Fruit fly (Drosophila melanogaster) whole organism, embryonic: ENCODE results near the gene Atac2.

Experiments
- B-H2 ChIP-seq: fragments of 200-800 bp; sonication (Bioruptor generic); optimal IDR thresholded peaks from 2 replicates; lab custom pipeline; 2018; ENCODE audit warnings: missing biosample characterization, mild to moderate bottlenecking, missing genetic modification characterization
- CG10565 ChIP-seq: fragments of 200-800 bp; sonication (Bioruptor generic); optimal IDR thresholded peaks from 3 replicates; lab custom pipeline; 2016; ENCODE audit warnings: missing biosample characterization, mild to moderate bottlenecking, missing genetic modification characterization
- CG11398 ChIP-seq: fragments of 200-800 bp; sonication (Bioruptor generic); optimal IDR thresholded peaks from 2 replicates; lab custom pipeline; 2016; ENCODE audit warnings: missing biosample characterization, missing genetic modification characterization
- CG14667 ChIP-seq: fragments of 200-800 bp; sonication (Bioruptor generic); IDR thresholded peaks from 2 replicates; pipeline ENCODE4 v1.3.6; 2022; ENCODE audit warnings: missing biosample characterization, missing genetic modification characterization
- CG14710 ChIP-seq: fragments of 200-800 bp; sonication (Bioruptor generic); optimal IDR thresholded peaks from 3 replicates; lab custom pipeline; 2019; ENCODE audit warnings: missing biosample characterization, mild to moderate bottlenecking, missing genetic modification characterization, moderate library complexity
- CG15479 ChIP-seq: fragments of 200-800 bp; sonication (Bioruptor generic); optimal IDR thresholded peaks from 3 replicates; lab custom pipeline; 2019; ENCODE audit warnings: missing biosample characterization, mild to moderate bottlenecking, missing genetic modification characterization, moderate library complexity
- CG1647 ChIP-seq: fragments of 200-800 bp; sonication (Bioruptor generic); optimal IDR thresholded peaks from 3 replicates; lab custom pipeline; 2016; ENCODE audit warnings: missing biosample characterization, missing genetic modification characterization
- CG17359 ChIP-seq: fragments of 200-800 bp; sonication (Bioruptor generic); optimal IDR thresholded peaks from 3 replicates; lab custom pipeline; 2018; ENCODE audit warnings: missing biosample characterization, mild to moderate bottlenecking, missing genetic modification characterization, moderate library complexity
- CG17802 ChIP-seq: fragments of 200-800 bp; sonication (Bioruptor generic); optimal IDR thresholded peaks from 2 replicates; lab custom pipeline; 2018; ENCODE audit warnings: missing biosample characterization, mild to moderate bottlenecking, missing genetic modification characterization, moderate library complexity
- CG1832 ChIP-seq: fragments of 200-800 bp; sonication (Bioruptor generic); optimal IDR thresholded peaks from 2 replicates; lab custom pipeline; 2017; ENCODE audit warnings: missing biosample characterization, mild to moderate bottlenecking, missing genetic modification characterization, inconsistent platforms
- CG2678 ChIP-seq: fragments of 200-800 bp; sonication (Bioruptor generic); optimal IDR thresholded peaks from 3 replicates; lab custom pipeline; 2019; ENCODE audit warnings: missing biosample characterization, mild to moderate bottlenecking, missing genetic modification characterization, moderate library complexity
- CG34376 ChIP-seq: fragments of 200-800 bp; sonication (Bioruptor generic); optimal IDR thresholded peaks from 2 replicates; lab custom pipeline; 2018; ENCODE audit warnings: missing biosample characterization, mild to moderate bottlenecking, missing genetic modification characterization
- CG4328 ChIP-seq: fragments of 200-800 bp; sonication (Bioruptor generic); optimal IDR thresholded peaks from 3 replicates; lab custom pipeline; 2017; ENCODE audit warnings: missing biosample characterization, missing genetic modification reagents, missing genetic modification characterization
- CG4707 ChIP-seq: fragments of 200-800 bp; sonication (Bioruptor generic); optimal IDR thresholded peaks from 2 replicates; lab custom pipeline; 2018; ENCODE audit warnings: missing biosample characterization, mild to moderate bottlenecking, missing genetic modification characterization, moderate library complexity
- CG5953 ChIP-seq: fragments of 200-800 bp; sonication (Bioruptor generic); IDR thresholded peaks from 2 replicates; pipeline ENCODE4 v1.3.6; 2022; ENCODE audit warnings: missing biosample characterization, missing genetic modification characterization
- Camta ChIP-seq: fragments of 200-800 bp; sonication (Bioruptor generic); optimal IDR thresholded peaks from 2 replicates; lab custom pipeline; 2016; ENCODE audit warnings: missing biosample characterization, missing genetic modification characterization
- D ChIP-seq, 2 experiments: fragments of 200-800 bp in 1 of 2; fragments of >200 bp in 1 of 2; sonication (Bioruptor generic) in 1 of 2; optimal IDR thresholded peaks; 2 replicates in 1 of 2; 3 replicates in 1 of 2; lab custom pipeline; 2017; ENCODE audit warnings: mild to moderate bottlenecking in 1 of 2, missing biosample characterization in 1 of 2, missing genetic modification characterization in 1 of 2, missing genetic modification reagents in 1 of 2
- Deaf1 ChIP-seq: fragments of 200-800 bp; optimal IDR thresholded peaks from 3 replicates; lab custom pipeline; 2019; ENCODE audit warnings: missing biosample characterization, mild to moderate bottlenecking, missing genetic modification characterization, moderate library complexity
- HmgZ ChIP-seq: fragments of 200-800 bp; sonication (Bioruptor generic); optimal IDR thresholded peaks from 2 replicates; lab custom pipeline; 2018; ENCODE audit warnings: missing biosample characterization, mild to moderate bottlenecking, missing genetic modification characterization
- Hmx ChIP-seq: fragments of 200-800 bp; sonication (Bioruptor generic); optimal IDR thresholded peaks from 2 replicates; lab custom pipeline; 2016; ENCODE audit warnings: missing biosample characterization, missing genetic modification characterization
- Nf-YB ChIP-seq: fragments of 200-800 bp; sonication (Bioruptor generic); optimal IDR thresholded peaks from 3 replicates; lab custom pipeline; 2019; ENCODE audit warnings: missing biosample characterization, mild to moderate bottlenecking, missing genetic modification characterization, moderate library complexity
- Pdp1 ChIP-seq, 2 experiments: fragments of 200-800 bp; sonication (Bioruptor generic); optimal IDR thresholded peaks; 3 replicates each; lab custom pipeline; 2016; ENCODE audit warnings: missing biosample characterization in 2 of 2, missing genetic modification characterization in 2 of 2, mild to moderate bottlenecking in 1 of 2, moderate library complexity in 1 of 2
- ap ChIP-seq: fragments of 200-800 bp; sonication (Bioruptor generic); IDR thresholded peaks from 2 replicates; pipeline ENCODE4 v1.3.6; 2022; ENCODE audit warnings: missing biosample characterization, missing genetic modification characterization
- cad ChIP-seq: fragments of >200 bp; optimal IDR thresholded peaks from 2 replicates; lab custom pipeline; 2017; ENCODE audit warnings: missing biosample characterization, missing genetic modification characterization
- cg ChIP-seq: fragments of 200-800 bp; sonication (Bioruptor generic); optimal IDR thresholded peaks from 3 replicates; lab custom pipeline; 2019; ENCODE audit warnings: missing biosample characterization, mild to moderate bottlenecking, missing genetic modification characterization, moderate library complexity
- disco-r ChIP-seq: fragments of 200-800 bp; sonication (Bioruptor generic); optimal IDR thresholded peaks from 2 replicates; lab custom pipeline; 2016; ENCODE audit warnings: missing biosample characterization, missing genetic modification characterization
- dpn ChIP-seq, 2 experiments: fragments of 200-800 bp; sonication (Bioruptor generic); optimal IDR thresholded peaks; 3 replicates each; lab custom pipeline; 2016; ENCODE audit warnings: missing biosample characterization in 2 of 2, missing genetic modification characterization in 2 of 2
- fd3F ChIP-seq: fragments of 200-800 bp; sonication (Bioruptor generic); optimal IDR thresholded peaks from 2 replicates; lab custom pipeline; 2018; ENCODE audit warnings: missing biosample characterization, mild to moderate bottlenecking, missing genetic modification characterization, moderate library complexity
- fd64A ChIP-seq: fragments of 200-800 bp; sonication (Bioruptor generic); optimal IDR thresholded peaks from 3 replicates; lab custom pipeline; 2018; ENCODE audit warnings: missing biosample characterization, mild to moderate bottlenecking, missing genetic modification characterization
- hb ChIP-seq: fragments of 200-800 bp; sonication (Bioruptor generic); IDR thresholded peaks from 3 replicates; pipeline ENCODE4 v1.3.6; 2022; ENCODE audit warnings: missing biosample characterization, missing genetic modification characterization; ENCODE audit not compliant: partially characterized antibody
- insv ChIP-seq, 2 experiments: fragments of 200-800 bp; sonication (Bioruptor generic); optimal IDR thresholded peaks; 3 replicates each; lab custom pipeline; 2016 to 2018; ENCODE audit warnings: missing biosample characterization in 2 of 2, missing genetic modification characterization in 2 of 2
- tll ChIP-seq, 2 experiments: fragments of 200-800 bp in 1 of 2; fragments of >200 bp in 1 of 2; sonication (Bioruptor generic) in 1 of 2; optimal IDR thresholded peaks; 2 replicates each; lab custom pipeline; 2017 to 2019; ENCODE audit warnings: missing biosample characterization in 2 of 2, missing genetic modification characterization in 2 of 2, mild to moderate bottlenecking in 1 of 2, moderate library complexity in 1 of 2
- unpg ChIP-seq: fragments of 200-800 bp; sonication (Bioruptor generic); optimal IDR thresholded peaks from 3 replicates; lab custom pipeline; 2018; ENCODE audit warnings: missing biosample characterization, mild to moderate bottlenecking, missing genetic modification characterization, moderate library complexity
- wek ChIP-seq: fragments of 200-800 bp; sonication (Bioruptor generic); optimal IDR thresholded peaks from 3 replicates; lab custom pipeline; 2018; ENCODE audit warnings: missing biosample characterization, mild to moderate bottlenecking, missing genetic modification characterization, moderate library complexity
- zen ChIP-seq: fragments of 200-800 bp; sonication (Bioruptor generic); optimal IDR thresholded peaks from 3 replicates; lab custom pipeline; 2018; ENCODE audit warnings: missing biosample characterization, mild to moderate bottlenecking, missing genetic modification characterization, moderate library complexity
- zf30C ChIP-seq: fragments of 200-800 bp; sonication (Bioruptor generic); optimal IDR thresholded peaks from 3 replicates; lab custom pipeline; 2018; ENCODE audit warnings: missing biosample characterization, mild to moderate bottlenecking, missing genetic modification characterization

The Atac2 gene

DNA sequence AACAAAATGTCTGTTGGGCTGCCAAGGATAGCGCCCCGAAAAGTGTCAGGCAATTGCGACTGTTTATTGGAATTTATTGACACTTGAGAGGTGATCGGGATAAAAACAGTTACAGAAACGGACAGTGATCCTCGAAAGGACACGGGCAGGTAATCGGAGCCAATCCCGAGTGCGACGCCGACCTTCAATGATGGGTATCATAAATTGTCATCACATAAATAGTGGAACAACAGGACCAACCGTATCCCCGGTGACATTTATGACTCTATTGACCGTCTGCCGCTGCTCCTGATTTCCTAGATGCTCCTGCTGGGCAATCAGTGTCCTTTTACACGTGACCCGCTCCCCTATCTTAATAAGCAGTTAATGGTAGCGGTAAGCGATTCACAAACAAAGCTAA is 12.9 kb downstream of the Atac2 start (continued):
- TF ChIP-seq Deaf1 (no peak), CG14710 (no peak)

DNA sequence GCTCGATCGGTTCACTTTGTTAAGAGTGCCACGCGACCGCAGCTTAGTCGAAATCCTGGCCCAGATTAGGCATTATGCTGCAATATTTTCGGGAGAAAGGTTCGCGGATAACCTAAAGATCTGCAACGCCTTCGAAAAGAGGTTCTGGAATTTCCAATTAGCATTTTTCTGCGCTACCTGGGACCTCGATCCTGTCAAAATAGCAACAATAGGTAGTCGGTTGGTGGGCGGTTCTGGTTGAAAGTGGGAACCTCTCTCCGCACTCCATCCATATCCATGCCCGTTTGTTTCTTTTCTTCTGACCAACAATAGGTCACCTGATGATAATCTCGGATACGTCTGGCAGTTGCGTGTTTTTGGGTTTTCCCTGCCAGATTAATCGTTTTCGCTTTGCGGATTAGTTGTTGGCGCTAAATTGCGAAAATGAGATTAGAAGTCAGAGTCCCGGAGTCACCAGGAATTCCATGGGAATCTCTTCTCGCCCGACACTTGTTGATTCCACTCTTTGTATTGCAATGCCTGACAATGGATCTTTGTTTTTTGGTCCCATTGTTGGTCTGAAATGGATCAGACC is 13.8 kb downstream of the Atac2 start:
- TF ChIP-seq CG11398 (GFP tag; lab: Kevin White, UChicago), result no peak
- no peak for TF ChIP-seq CG2678 (tag; lab: Kevin White, UChicago)
- TF ChIP-seq CG17802, result no peak
- TF ChIP-seq CG4328 (GFP tag; lab: Kevin White, UChicago), result no peak
- TF ChIP-seq Camta (GFP tag; lab: Kevin White, UChicago), result no peak
- peak; percentile 78 for TF ChIP-seq CG15479 (GFP tag; lab: Kevin White, UChicago)
- TF ChIP-seq insv (GFP tag; optimal IDR thresholded peaks at IDR 0.05; lab: Kevin White, UChicago), result peak in 1 of 2 experiments; percentile 80
- TF ChIP-seq B-H2, result no peak
- TF ChIP-seq CG4707 (GFP tag; lab: Kevin White, UChicago), result no peak
- no peak for TF ChIP-seq hb (GFP tag; lab: Robert Waterston, UW)
- TF ChIP-seq tll (GFP tag; optimal IDR thresholded peaks at IDR 0.05; lab: Kevin White, UChicago), result peak in 1 of 2 experiments; percentile 73
- no peak for TF ChIP-seq unpg
- no peak for TF ChIP-seq CG17359 (tag; lab: Kevin White, UChicago)
- no peak for TF ChIP-seq CG1647 (GFP tag; lab: Kevin White, UChicago)
- TF ChIP-seq disco-r (GFP tag; lab: Kevin White, UChicago), result no peak
- no peak for TF ChIP-seq CG5953
- TF ChIP-seq dpn (GFP tag; optimal IDR thresholded peaks at IDR 0.05; lab: Kevin White, UChicago), result no peak
- no peak for TF ChIP-seq CG14667 (GFP tag; lab: Robert Waterston, UW)
- peak; percentile 88 for TF ChIP-seq D (optimal IDR thresholded peaks at IDR 0.05; lab: Kevin White, UChicago)
- TF ChIP-seq D (GFP tag; optimal IDR thresholded peaks at IDR 0.05; lab: Kevin White, UChicago), result no peak
- TF ChIP-seq CG10565 (GFP tag; lab: Kevin White, UChicago), result no peak
- no peak for TF ChIP-seq HmgZ (tag; lab: Kevin White, UChicago)
- no peak for TF ChIP-seq fd3F (GFP tag; lab: Kevin White, UChicago)
- no peak for TF ChIP-seq Hmx (GFP tag; lab: Kevin White, UChicago)
- no peak for TF ChIP-seq CG34376
- TF ChIP-seq Pdp1 (GFP tag; optimal IDR thresholded peaks at IDR 0.05; lab: Kevin White, UChicago), result no peak
- TF ChIP-seq wek, result no peak
- no peak for TF ChIP-seq zf30C
- TF ChIP-seq fd64A (GFP tag; lab: Kevin White, UChicago), result no peak
- TF ChIP-seq CG1832 (GFP tag; lab: Kevin White, UChicago), result no peak

dm6 chr2L:18596871-18597338 is 15.1 kb downstream of the Atac2 start, which contains the start of gene amos:
Gene amos, minus strand, starts transcription at chr2L:18596921.
- TF ChIP-seq Nf-YB (GFP tag; lab: Kevin White, UChicago) (peak; percentile 74), ap (GFP tag; lab: Robert Waterston, UW) (no peak), tll (GFP tag; optimal IDR thresholded peaks at IDR 0.05; lab: Kevin White, UChicago) (peak in 1 of 2 experiments; percentile 83), cad (peak; percentile 60), zen (tag; lab: Kevin White, UChicago) (peak; percentile 38), cg (no peak)
- TF ChIP-seq, all 482 proteins: peak for 4
